Worm (Caenorhabditis elegans) whole organism, young adult: ENCODE data around the gene agr-1.
A peak's percentile ranks its signal among the peaks of the same experiment; 100 is the strongest.

ENCODE experiments used
- B0019.2 ChIP-seq: fragments of 200-800 bp; sonication (Bioruptor generic); conservative IDR thresholded peaks from 2 replicates; pipeline ENCODE4 v1.3.6; 2022; ENCODE audit warnings: missing genetic modification reagents, missing genetic modification characterization, missing compliant biosample characterization
- B0035.1 ChIP-seq: sonication (generic microtip); optimal IDR thresholded peaks from 2 replicates; lab custom pipeline; 2016; ENCODE audit warnings: missing genetic modification characterization, mild to moderate bottlenecking, missing compliant biosample characterization, missing genotype, missing genetic modification reagents
- C17E4.6 ChIP-seq: fragments of 200-800 bp; sonication (Bioruptor generic); IDR thresholded peaks from 2 replicates; pipeline ENCODE4 v1.3.6; 2022; ENCODE audit warnings: missing genetic modification reagents, missing genetic modification characterization, missing compliant biosample characterization
- F22D6.2 ChIP-seq: sonication (generic microtip); optimal IDR thresholded peaks from 2 replicates; lab custom pipeline; 2016; ENCODE audit warnings: mild to moderate bottlenecking, missing genetic modification characterization, missing compliant biosample characterization
- F23B12.7 ChIP-seq: sonication (generic microtip); optimal IDR thresholded peaks from 2 replicates; lab custom pipeline; 2017; ENCODE audit warnings: missing genetic modification characterization, mild to moderate bottlenecking, missing compliant biosample characterization, antibody characterized with exemption, moderate library complexity; ENCODE audit not compliant: insufficient read depth
- F33H1.4 ChIP-seq: fragments of 200-800 bp; sonication (Bioruptor generic); IDR thresholded peaks from 2 replicates; pipeline ENCODE4 v1.3.6; 2022; ENCODE audit warnings: missing genetic modification reagents, missing genetic modification characterization, missing compliant biosample characterization
- F49E8.2 ChIP-seq: sonication (generic microtip); optimal IDR thresholded peaks from 3 replicates; lab custom pipeline; 2017; ENCODE audit warnings: missing genetic modification characterization, mild to moderate bottlenecking, missing compliant biosample characterization, antibody characterized with exemption, moderate library complexity; ENCODE audit not compliant: insufficient read depth
- F52B5.7 ChIP-seq: sonication (generic microtip); optimal IDR thresholded peaks from 2 replicates; lab custom pipeline; 2016; ENCODE audit warnings: mild to moderate bottlenecking, missing genetic modification characterization, missing compliant biosample characterization
- F55B11.4 ChIP-seq: sonication (generic microtip); optimal IDR thresholded peaks from 2 replicates; lab custom pipeline; 2016; ENCODE audit warnings: missing compliant biosample characterization, missing genetic modification characterization, borderline replicate concordance; ENCODE audit not compliant: insufficient read depth
- K12H6.12 ChIP-seq: fragments of 200-800 bp; sonication (Bioruptor generic); optimal IDR thresholded peaks from 2 replicates; lab custom pipeline; 2018; ENCODE audit warnings: mild to moderate bottlenecking, missing genetic modification characterization, missing compliant biosample characterization
- Y56A3A.18 ChIP-seq: fragments of 200-800 bp; sonication (Bioruptor generic); IDR thresholded peaks from 2 replicates; pipeline ENCODE4 v1.3.6; 2022; ENCODE audit warnings: missing genetic modification reagents, missing genetic modification characterization, missing compliant biosample characterization
- Y67H2A.10 ChIP-seq: fragments of 200-800 bp; sonication (Bioruptor generic); conservative IDR thresholded peaks from 2 replicates; pipeline ENCODE4 v1.3.6; 2022; ENCODE audit warnings: missing genetic modification reagents, missing genetic modification characterization, missing compliant biosample characterization
- aptf-2 ChIP-seq: fragments of 200-800 bp; sonication (Bioruptor generic); conservative IDR thresholded peaks from 2 replicates; pipeline ENCODE4 v1.3.6; 2022; ENCODE audit warnings: missing genetic modification reagents, missing genetic modification characterization, missing compliant biosample characterization
- atf-7 ChIP-seq: sonication (generic microtip); optimal IDR thresholded peaks from 2 replicates; lab custom pipeline; 2017; ENCODE audit warnings: mild to moderate bottlenecking, missing genetic modification characterization, missing compliant biosample characterization
- athp-1 ChIP-seq: sonication (generic microtip); optimal IDR thresholded peaks from 2 replicates; lab custom pipeline; 2017; ENCODE audit warnings: mild to moderate bottlenecking, missing genetic modification characterization, missing compliant biosample characterization
- attf-3 ChIP-seq: fragments of 200-800 bp; sonication (Bioruptor generic); conservative IDR thresholded peaks from 2 replicates; pipeline ENCODE4 v1.3.6; 2022; ENCODE audit warnings: missing genetic modification reagents, missing genetic modification characterization, missing compliant biosample characterization
- attf-5 ChIP-seq: fragments of 200-800 bp; sonication (Bioruptor generic); optimal IDR thresholded peaks from 2 replicates; lab custom pipeline; 2018; ENCODE audit warnings: mild to moderate bottlenecking, missing genetic modification characterization, missing compliant biosample characterization
- cebp-1 ChIP-seq, 2 experiments: fragments of 200-800 bp in 1 of 2; sonication (Bioruptor generic) in 1 of 2; sonication (generic microtip) in 1 of 2; IDR thresholded peaks in 1 of 2; optimal IDR thresholded peaks in 1 of 2; 2 replicates each; pipeline versions ENCODE4 v1.3.6 to Lab custom; 2017 to 2022; ENCODE audit warnings: missing compliant biosample characterization in 2 of 2, missing genetic modification characterization in 2 of 2, mild to moderate bottlenecking in 1 of 2, missing genetic modification reagents in 1 of 2, moderate library complexity in 1 of 2
- cebp-2 ChIP-seq: fragments of 200-800 bp; sonication (Bioruptor generic); IDR thresholded peaks from 2 replicates; pipeline ENCODE4 v1.3.6; 2022; ENCODE audit warnings: missing genetic modification characterization, missing compliant biosample characterization
- ceh-100 ChIP-seq: fragments of 200-800 bp; sonication (Bioruptor generic); IDR thresholded peaks from 2 replicates; pipeline ENCODE4 v1.3.6; 2022; ENCODE audit warnings: missing genetic modification reagents, missing genetic modification characterization, missing compliant biosample characterization
- ceh-79 ChIP-seq: sonication (generic microtip); optimal IDR thresholded peaks from 2 replicates; lab custom pipeline; 2017; ENCODE audit warnings: mild to moderate bottlenecking, missing genetic modification characterization, missing compliant biosample characterization
- ceh-91 ChIP-seq: fragments of 200-800 bp; sonication (Bioruptor generic); IDR thresholded peaks from 2 replicates; pipeline ENCODE4 v1.3.6; 2022; ENCODE audit warnings: missing genetic modification reagents, missing genetic modification characterization, missing compliant biosample characterization
- chd-7 ChIP-seq: sonication (generic microtip); optimal IDR thresholded peaks from 2 replicates; lab custom pipeline; 2016; ENCODE audit warnings: mild to moderate bottlenecking, missing genetic modification characterization, moderate library complexity, missing compliant biosample characterization
- dpff-1 ChIP-seq: sonication (generic microtip); optimal IDR thresholded peaks from 2 replicates; lab custom pipeline; 2017; ENCODE audit warnings: mild to moderate bottlenecking, missing genetic modification characterization, missing compliant biosample characterization
- hmg-1.2 ChIP-seq: fragments of 200-800 bp; sonication (Bioruptor generic); IDR thresholded peaks from 2 replicates; pipeline ENCODE4 v1.3.6; 2022; ENCODE audit warnings: missing genetic modification reagents, missing genetic modification characterization, missing compliant biosample characterization
- hrde-1 ChIP-seq: sonication (generic microtip); optimal IDR thresholded peaks from 2 replicates; lab custom pipeline; 2016; ENCODE audit warnings: missing genetic modification characterization, mild to moderate bottlenecking, missing compliant biosample characterization, moderate library complexity, missing genotype, missing genetic modification reagents, borderline replicate concordance
- let-607 ChIP-seq, 2 experiments: fragments of 200-800 bp in 1 of 2; sonication (Bioruptor generic) in 1 of 2; sonication (generic microtip) in 1 of 2; optimal IDR thresholded peaks; 2 replicates each; lab custom pipeline; 2016 to 2018; ENCODE audit warnings: mild to moderate bottlenecking in 2 of 2, missing compliant biosample characterization in 2 of 2, missing genetic modification characterization in 2 of 2, moderate library complexity in 2 of 2, missing genotype in 1 of 2
- lin-26 ChIP-seq: fragments of 200-800 bp; sonication (Bioruptor generic); IDR thresholded peaks from 2 replicates; pipeline ENCODE4 v1.3.6; 2022; ENCODE audit warnings: missing genetic modification reagents, missing genetic modification characterization, missing compliant biosample characterization
- madf-10 ChIP-seq: sonication (generic microtip); optimal IDR thresholded peaks from 2 replicates; lab custom pipeline; 2016; ENCODE audit warnings: mild to moderate bottlenecking, missing genetic modification characterization, missing compliant biosample characterization
- madf-3 ChIP-seq: fragments of 200-800 bp; sonication (Bioruptor generic); IDR thresholded peaks from 2 replicates; pipeline ENCODE4 v1.3.6; 2022; ENCODE audit warnings: missing genetic modification reagents, missing genetic modification characterization, missing compliant biosample characterization
- madf-8 ChIP-seq: fragments of 200-800 bp; sonication (Bioruptor generic); conservative IDR thresholded peaks from 2 replicates; pipeline ENCODE4 v1.3.6; 2022; ENCODE audit warnings: missing genetic modification reagents, missing genetic modification characterization, missing compliant biosample characterization
- mcd-1 ChIP-seq: fragments of 200-800 bp; sonication (Bioruptor generic); IDR thresholded peaks from 2 replicates; pipeline ENCODE4 v1.3.6; 2022; ENCODE audit warnings: missing genetic modification reagents, missing genetic modification characterization, missing compliant biosample characterization
- mxl-1 ChIP-seq: sonication (generic microtip); optimal IDR thresholded peaks from 2 replicates; lab custom pipeline; 2016; ENCODE audit warnings: missing genetic modification characterization, missing compliant biosample characterization
- nfyb-1 ChIP-seq: fragments of 200-800 bp; sonication (Bioruptor generic); IDR thresholded peaks from 2 replicates; pipeline ENCODE4 v1.3.6; 2022; ENCODE audit warnings: missing genetic modification reagents, missing genetic modification characterization, missing compliant biosample characterization
- nhr-179 ChIP-seq: sonication (generic microtip); optimal IDR thresholded peaks from 2 replicates; lab custom pipeline; 2016; ENCODE audit warnings: mild to moderate bottlenecking, missing genetic modification characterization, missing compliant biosample characterization
- pha-4 ChIP-seq: fragments of 150-350 bp; sonication (generic microtip); optimal IDR thresholded peaks from 2 replicates; lab custom pipeline; 2014; ENCODE audit warnings: missing biosample characterization, missing genetic modification reagents, missing genetic modification characterization
- rcor-1 ChIP-seq: fragments of 200-800 bp; sonication (Bioruptor generic); IDR thresholded peaks from 2 replicates; pipeline ENCODE4 v1.3.6; 2022; ENCODE audit warnings: missing genetic modification reagents, missing genetic modification characterization, missing compliant biosample characterization
- repo-1 ChIP-seq: sonication (generic microtip); optimal IDR thresholded peaks from 2 replicates; lab custom pipeline; 2017; ENCODE audit warnings: mild to moderate bottlenecking, missing genetic modification characterization, missing compliant biosample characterization
- sea-2 ChIP-seq: fragments of 200-800 bp; sonication (Bioruptor generic); IDR thresholded peaks from 2 replicates; pipeline ENCODE4 v1.3.6; 2022; ENCODE audit warnings: missing genetic modification characterization, missing compliant biosample characterization
- snpc-4 ChIP-seq, 5 experiments: fragments of 150-350 bp in 1 of 5; sonication (generic microtip) in 4 of 5; optimal IDR thresholded peaks; 2 replicates each; lab custom pipeline; 2014 to 2018; ENCODE audit warnings: missing genetic modification characterization in 5 of 5, missing biosample characterization in 3 of 5, antibody characterized with exemption in 2 of 5, mild to moderate bottlenecking in 2 of 5, missing compliant biosample characterization in 2 of 5, missing genotype in 2 of 5, moderate library complexity in 2 of 5, missing genetic modification reagents in 1 of 5
- sptf-2 ChIP-seq: fragments of 200-800 bp; sonication (Bioruptor generic); optimal IDR thresholded peaks from 2 replicates; lab custom pipeline; 2018; ENCODE audit warnings: mild to moderate bottlenecking, missing genetic modification characterization, missing compliant biosample characterization
- tbx-9 ChIP-seq: sonication (generic microtip); optimal IDR thresholded peaks from 2 replicates; lab custom pipeline; 2016; ENCODE audit warnings: borderline replicate concordance, missing genetic modification characterization, inconsistent platforms, missing compliant biosample characterization
- tlf-1 ChIP-seq: fragments of 200-800 bp; sonication (Bioruptor generic); optimal IDR thresholded peaks from 2 replicates; lab custom pipeline; 2018; ENCODE audit warnings: mild to moderate bottlenecking, missing genetic modification characterization, missing compliant biosample characterization
- unc-130 ChIP-seq: sonication (generic microtip); optimal IDR thresholded peaks from 2 replicates; lab custom pipeline; 2016; ENCODE audit warnings: missing genetic modification reagents, missing genetic modification characterization, missing compliant biosample characterization
- unc-62 ChIP-seq: fragments of 150-350 bp; optimal IDR thresholded peaks from 2 replicates; lab custom pipeline; 2014; ENCODE audit warnings: missing biosample characterization, missing genetic modification reagents, missing genetic modification characterization
- ztf-3 ChIP-seq: fragments of 200-800 bp; sonication (Bioruptor generic); optimal IDR thresholded peaks from 2 replicates; lab custom pipeline; 2018; ENCODE audit warnings: mild to moderate bottlenecking, missing genetic modification characterization, missing compliant biosample characterization

agr-1 gene

ce11 chrII:6776418-6777034 is 1.6 kb upstream of the agr-1 start, which contains the start of gene ssup-72:
Gene ssup-72, plus strand, starts transcription at chrII:6776598.
- TF ChIP-seq dpff-1 (tag; lab: Kevin White, UChicago) (no peak), Y56A3A.18 (GFP tag; lab: Robert Waterston, UW) (no peak), ceh-100 (GFP tag; lab: Robert Waterston, UW) (0 out of 2 replicates have a peak, but pooled peaks have one; percentile 16), rcor-1 (GFP tag; lab: Robert Waterston, UW) (no peak), F52B5.7 (tag; lab: Kevin White, UChicago) (no peak), chd-7 (tag; lab: Kevin White, UChicago) (no peak), F23B12.7 (tag; lab: Kevin White, UChicago) (no peak), F33H1.4 (GFP tag; lab: Robert Waterston, UW) (no peak; the same call in 1 of the 2 replicates), nfyb-1 (GFP tag; lab: Robert Waterston, UW) (peak; percentile 35; the same call in 1 of the 2 replicates), madf-3 (GFP tag; lab: Robert Waterston, UW) (0 out of 2 replicates have a peak, but pooled peaks have one; percentile 31), K12H6.12 (tag; lab: Kevin White, UChicago) (peak; percentile 1), Y67H2A.10 (no peak), ceh-79 (tag; lab: Kevin White, UChicago) (no peak), hrde-1 (no peak), B0019.2 (GFP tag; lab: Robert Waterston, UW) (no peak), F49E8.2 (tag; lab: Kevin White, UChicago) (no peak), mxl-1 (tag; lab: Kevin White, UChicago) (no peak), sptf-2 (GFP tag; lab: Kevin White, UChicago) (no peak), unc-130 (GFP tag; lab: Kevin White, UChicago) (peak; percentile 66), F22D6.2 (tag; lab: Kevin White, UChicago) (no peak), athp-1 (tag; lab: Kevin White, UChicago) (peak; percentile 22), snpc-4 (GFP tag; optimal IDR thresholded peaks at IDR 0.05; lab: Kevin White, UChicago) (no peak), snpc-4 (tag; optimal IDR thresholded peaks at IDR 0.05; lab: Kevin White, UChicago) (peak in 2 of 4 experiments; percentile 8 to 33), mcd-1 (GFP tag; lab: Robert Waterston, UW) (peak; percentile 62; the same call in 1 of the 2 replicates), tbx-9 (tag; lab: Kevin White, UChicago) (no peak), let-607 (tag; optimal IDR thresholded peaks at IDR 0.05; lab: Kevin White, UChicago) (peak in 1 of 2 experiments; percentile 58), sea-2 (GFP tag; lab: Robert Waterston, UW) (no peak), ztf-3 (GFP tag; lab: Kevin White, UChicago) (no peak), repo-1 (no peak), hmg-1.2 (peak; percentile 24; the same call in 1 of the 2 replicates), F55B11.4 (tag; lab: Kevin White, UChicago) (no peak), lin-26 (GFP tag; lab: Robert Waterston, UW) (no peak), ceh-91 (GFP tag; lab: Robert Waterston, UW) (peak; percentile 45; the same call in 1 of the 2 replicates), attf-5 (GFP tag; lab: Kevin White, UChicago) (peak; percentile 59), B0035.1 (tag; lab: Kevin White, UChicago) (no peak), nhr-179 (tag; lab: Kevin White, UChicago) (no peak), attf-3 (no peak), madf-10 (no peak), aptf-2 (GFP tag; lab: Robert Waterston, UW) (no peak; the same call in 1 of the 2 replicates), cebp-2 (GFP tag; lab: Robert Waterston, UW) (no peak), atf-7 (tag; lab: Kevin White, UChicago) (no peak), cebp-1 (GFP tag; IDR thresholded peaks at IDR 0.05; lab: Robert Waterston, UW) (no peak), cebp-1 (tag; optimal IDR thresholded peaks at IDR 0.05; lab: Kevin White, UChicago) (no peak), tlf-1 (GFP tag; lab: Kevin White, UChicago) (peak; percentile 8), C17E4.6 (GFP tag; lab: Robert Waterston, UW) (no peak), pha-4 (no peak), madf-8 (GFP tag; lab: Robert Waterston, UW) (peak; percentile 50), unc-62 (GFP tag; lab: Kevin White, UChicago) (no peak)
